Fruit fly (Drosophila melanogaster): ENCODE measurements around the gene Ccp84Af.
A peak's percentile ranks its signal among the peaks of the same experiment; 100 is the strongest.

Gene Ccp84Af

dm6 chr3R:6659941-6660340 lies 30.1 kb downstream of the Ccp84Af start, which contains the start of gene agt (continued):
- TF ChIP-seq CG13624 (GFP tag; optimal IDR thresholded peaks at IDR 0.05) = no peak
- no peak for TF ChIP-seq CG1832 (GFP tag; optimal IDR thresholded peaks at IDR 0.05)
- peak; percentile 28 for TF ChIP-seq nmo (GFP tag; optimal IDR thresholded peaks at IDR 0.05)
- no peak for TF ChIP-seq wdn (GFP tag; IDR thresholded peaks at IDR 0.05)
- TF ChIP-seq peb (GFP tag; IDR thresholded peaks at IDR 0.05) = no peak
- no peak for TF ChIP-seq ac (GFP tag; optimal IDR thresholded peaks at IDR 0.05)
- no peak for TF ChIP-seq dmrt11E (tag; optimal IDR thresholded peaks at IDR 0.05)
- TF ChIP-seq NC2β (GFP tag; optimal IDR thresholded peaks at IDR 0.05) = peak; percentile 3
- TF ChIP-seq pros (GFP tag; optimal IDR thresholded peaks at IDR 0.05) = no peak
- no peak for TF ChIP-seq MTF-1 (GFP tag; optimal IDR thresholded peaks at IDR 0.05; ENCODE audit: borderline replicate concordance)
- TF ChIP-seq Opbp (GFP tag; IDR thresholded peaks at IDR 0.05; ENCODE audit: partially characterized antibody) = 0 out of 3 replicates have a peak, but pooled peaks have one; percentile 25
- no peak for TF ChIP-seq al (GFP tag; IDR thresholded peaks at IDR 0.05)
- TF ChIP-seq CG7987 (GFP tag; optimal IDR thresholded peaks at IDR 0.05) = no peak
- TF ChIP-seq cad (GFP tag; optimal IDR thresholded peaks at IDR 0.05) = no peak
- no peak for TF ChIP-seq sc (optimal IDR thresholded peaks at IDR 0.05)
- no peak for TF ChIP-seq sc (GFP tag; optimal IDR thresholded peaks at IDR 0.05)
- no peak for TF ChIP-seq CG14965 (GFP tag; optimal IDR thresholded peaks at IDR 0.05; ENCODE audit: borderline replicate concordance)
- no peak for TF ChIP-seq dan (GFP tag; IDR thresholded peaks at IDR 0.05)
- TF ChIP-seq gt (GFP tag; IDR thresholded peaks at IDR 0.05) = no peak
- TF ChIP-seq Stat92E (GFP tag; optimal IDR thresholded peaks at IDR 0.05) = no peak
- TF ChIP-seq CG10979 (tag; optimal IDR thresholded peaks at IDR 0.05) = peak; percentile 14
- TF ChIP-seq CG2120 (GFP tag; optimal IDR thresholded peaks at IDR 0.05) = no peak
- peak; percentile 71 for TF ChIP-seq CG14710 (tag; optimal IDR thresholded peaks at IDR 0.05)
- no peak for TF ChIP-seq CG14441 (GFP tag; IDR thresholded peaks at IDR 0.05)
- TF ChIP-seq CG6175 (GFP tag; IDR thresholded peaks at IDR 0.05) = no peak
- no peak for TF ChIP-seq GATAe (GFP tag; conservative IDR thresholded peaks at IDR 0.05)
- peak; percentile 85 for TF ChIP-seq CG8290 (GFP tag; optimal IDR thresholded peaks at IDR 0.05)
- peak in 1 of 2 experiments; percentile 67 for TF ChIP-seq CG8290 (tag; optimal IDR thresholded peaks at IDR 0.05)
- peak in 1 of 2 experiments; percentile 82 for TF ChIP-seq Pdp1 (GFP tag; optimal IDR thresholded peaks at IDR 0.05)
- TF ChIP-seq CG43689 (GFP tag; IDR thresholded peaks at IDR 0.05) = no peak
- TF ChIP-seq CG11696 (GFP tag; IDR thresholded peaks at IDR 0.05) = no peak
- TF ChIP-seq Ravus (GFP tag; IDR thresholded peaks at IDR 0.05) = no peak
- peak; percentile 27 for TF ChIP-seq sug (tag; optimal IDR thresholded peaks at IDR 0.05)
- no peak for TF ChIP-seq Awh (GFP tag; IDR thresholded peaks at IDR 0.05)
- TF ChIP-seq Hmx (GFP tag; optimal IDR thresholded peaks at IDR 0.05) = no peak
- no peak for TF ChIP-seq sob (GFP tag; IDR thresholded peaks at IDR 0.05)
- TF ChIP-seq so (GFP tag; IDR thresholded peaks at IDR 0.05) = no peak
- peak; percentile 85 for TF ChIP-seq pzg (GFP tag; optimal IDR thresholded peaks at IDR 0.05)
- no peak for TF ChIP-seq CG12769 (tag; optimal IDR thresholded peaks at IDR 0.05)
- TF ChIP-seq gsb (GFP tag; IDR thresholded peaks at IDR 0.05) = no peak
- TF ChIP-seq eyg (GFP tag; optimal IDR thresholded peaks at IDR 0.05) = no peak
- no peak for TF ChIP-seq HLH3B (GFP tag; IDR thresholded peaks at IDR 0.05)
- TF ChIP-seq gsb-n (tag; optimal IDR thresholded peaks at IDR 0.05) = no peak
- no peak for TF ChIP-seq CG31365 (tag; optimal IDR thresholded peaks at IDR 0.05)
- no peak for TF ChIP-seq CG10321 (GFP tag; IDR thresholded peaks at IDR 0.05)
- no peak for TF ChIP-seq CHES-1-like (GFP tag; optimal IDR thresholded peaks at IDR 0.05)
- TF ChIP-seq zf30C (GFP tag; optimal IDR thresholded peaks at IDR 0.05) = no peak
- TF ChIP-seq hbn (GFP tag; IDR thresholded peaks at IDR 0.05; ENCODE audit: partially characterized antibody) = no peak
- no peak for TF ChIP-seq CG16863 (GFP tag; optimal IDR thresholded peaks at IDR 0.05)
- TF ChIP-seq CG7786 (GFP tag; optimal IDR thresholded peaks at IDR 0.05) = no peak
- TF ChIP-seq CG1233 (GFP tag; optimal IDR thresholded peaks at IDR 0.05) = no peak
- TF ChIP-seq CG4424 (GFP tag; optimal IDR thresholded peaks at IDR 0.05) = no peak
- no peak for TF ChIP-seq vfl (GFP tag; optimal IDR thresholded peaks at IDR 0.05)
